Worm (Caenorhabditis elegans): Measurements from ENCODE around the gene adbp-1.

- TF ChIP-seq nfya-1 (tag; optimal IDR thresholded peaks at IDR 0.05) = no peak
- TF ChIP-seq ceh-9 (tag; optimal IDR thresholded peaks at IDR 0.05) = no peak
Observed at ce11 chrII:11424032-11424431, 19.9 kb upstream of the adbp-1 start.

All from whole organism, late embryonic.